Fruit fly (Drosophila melanogaster): ENCODE results near the gene PXo.

DNA sequence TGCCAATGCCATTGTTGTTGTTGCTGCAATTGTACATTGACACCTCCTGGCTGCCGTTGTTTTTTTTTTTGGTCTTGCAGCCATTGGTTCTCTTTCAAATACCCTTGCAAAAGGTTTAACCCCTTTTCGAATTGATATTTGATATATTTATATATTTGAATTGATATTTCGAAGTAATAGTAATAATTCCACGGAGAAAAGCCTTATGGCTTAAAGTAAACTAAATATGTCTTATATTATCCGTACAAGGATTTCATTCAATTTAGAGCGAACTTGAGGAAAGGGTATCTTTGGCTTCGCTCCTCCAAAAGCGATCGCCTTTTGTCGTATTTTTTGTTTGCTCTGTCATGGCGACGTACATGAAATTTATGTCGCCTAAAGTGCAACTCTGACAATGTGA lies 20.4 kb upstream of the PXo start:
- no peak for TF ChIP-seq toe (GFP tag; optimal IDR thresholded peaks at IDR 0.05)
- TF ChIP-seq CG33017 (tag; optimal IDR thresholded peaks at IDR 0.05) = no peak
- no peak for TF ChIP-seq CG12768 (GFP tag; optimal IDR thresholded peaks at IDR 0.05)
- no peak for TF ChIP-seq ovo (GFP tag; optimal IDR thresholded peaks at IDR 0.05)
- no peak for TF ChIP-seq CG14711 (tag; optimal IDR thresholded peaks at IDR 0.05)
